Worm (Caenorhabditis elegans) whole organism, L1 larva: ENCODE data around the gene pygl-1.

Experiments
- C16A3.4 ChIP-seq: fragments of 150-350 bp; optimal IDR thresholded peaks from 2 replicates; lab custom pipeline; 2014; ENCODE audit warnings: missing biosample characterization, missing genetic modification characterization
- C34B4.2 ChIP-seq: sonication (generic microtip); optimal IDR thresholded peaks from 2 replicates; lab custom pipeline; 2017; ENCODE audit warnings: mild to moderate bottlenecking, missing genetic modification characterization, missing compliant biosample characterization
- Y116A8C.19 ChIP-seq: sonication (generic microtip); optimal IDR thresholded peaks from 2 replicates; lab custom pipeline; 2016; ENCODE audit warnings: missing compliant biosample characterization, missing genetic modification characterization, borderline replicate concordance
- aha-1 ChIP-seq: fragments of 150-350 bp; optimal IDR thresholded peaks from 2 replicates; lab custom pipeline; 2014; ENCODE audit warnings: missing biosample characterization, missing genetic modification characterization
- blmp-1 ChIP-seq: fragments of 150-350 bp; optimal IDR thresholded peaks from 2 replicates; lab custom pipeline; 2014; ENCODE audit warnings: missing biosample characterization, missing genetic modification characterization
- ceh-63 ChIP-seq: fragments of 200-800 bp; sonication (Bioruptor generic); optimal IDR thresholded peaks from 2 replicates; lab custom pipeline; 2018; ENCODE audit warnings: mild to moderate bottlenecking, missing genetic modification characterization, missing compliant biosample characterization
- ceh-88 ChIP-seq: fragments of 200-800 bp; sonication (Bioruptor generic); IDR thresholded peaks from 2 replicates; pipeline ENCODE4 v1.3.6; 2022; ENCODE audit warnings: missing genetic modification characterization, missing compliant biosample characterization
- ces-1 ChIP-seq: fragments of 150-350 bp; optimal IDR thresholded peaks from 2 replicates; lab custom pipeline; 2014; ENCODE audit warnings: missing biosample characterization, missing genetic modification reagents, missing genetic modification characterization
- elt-3 ChIP-seq, 6 experiments: fragments of 150-350 bp in 1 of 6; sonication (generic microtip); optimal IDR thresholded peaks; 2 replicates each; lab custom pipeline; 2017 to 2018; ENCODE audit warnings: missing biosample characterization in 6 of 6, missing genetic modification characterization in 6 of 6, inconsistent platforms in 1 of 6
- ets-5 ChIP-seq: fragments of 200-800 bp; sonication (Bioruptor generic); IDR thresholded peaks from 2 replicates; pipeline ENCODE4 v1.3.6; 2022; ENCODE audit warnings: missing genetic modification characterization, missing compliant biosample characterization
- fkh-10 ChIP-seq: sonication (generic microtip); optimal IDR thresholded peaks from 2 replicates; lab custom pipeline; 2017; ENCODE audit warnings: missing biosample characterization, missing genetic modification reagents, missing genetic modification characterization
- fos-1 ChIP-seq: fragments of 150-350 bp; optimal IDR thresholded peaks from 2 replicates; lab custom pipeline; 2014; ENCODE audit warnings: missing biosample characterization, missing genetic modification characterization
- grh-1 ChIP-seq: fragments of 200-800 bp; sonication (Bioruptor generic); IDR thresholded peaks from 2 replicates; pipeline ENCODE4 v1.3.6; 2022; ENCODE audit warnings: missing genetic modification reagents, missing genetic modification characterization, missing compliant biosample characterization
- hlh-4 ChIP-seq: sonication (generic microtip); optimal IDR thresholded peaks from 2 replicates; lab custom pipeline; 2016; ENCODE audit warnings: mild to moderate bottlenecking, missing genetic modification characterization, missing compliant biosample characterization
- hpl-2 ChIP-seq: fragments of 150-350 bp; optimal IDR thresholded peaks from 2 replicates; lab custom pipeline; 2014; ENCODE audit warnings: missing biosample characterization, missing genetic modification reagents, missing genetic modification characterization
- jun-1 ChIP-seq: fragments of 150-350 bp; optimal IDR thresholded peaks from 2 replicates; lab custom pipeline; 2014; ENCODE audit warnings: missing biosample characterization, missing genetic modification reagents, missing genetic modification characterization
- lin-13 ChIP-seq: fragments of 150-350 bp; optimal IDR thresholded peaks from 2 replicates; lab custom pipeline; 2014; ENCODE audit warnings: missing biosample characterization, missing genetic modification reagents, missing genetic modification characterization
- lin-14 ChIP-seq: fragments of 200-800 bp; sonication (Bioruptor generic); optimal IDR thresholded peaks from 2 replicates; lab custom pipeline; 2018; ENCODE audit warnings: mild to moderate bottlenecking, missing genetic modification characterization, moderate library complexity, missing compliant biosample characterization
- lir-3 ChIP-seq: sonication (generic microtip); optimal IDR thresholded peaks from 2 replicates; lab custom pipeline; 2016; ENCODE audit warnings: mild to moderate bottlenecking, missing genetic modification characterization, moderate library complexity, missing compliant biosample characterization; ENCODE audit not compliant: poor library complexity
- lsy-2 ChIP-seq, 2 experiments: fragments of 150-350 bp; optimal IDR thresholded peaks; 2 replicates each; lab custom pipeline; 2014; ENCODE audit warnings: missing biosample characterization in 2 of 2, missing genetic modification characterization in 2 of 2
- mab-9 ChIP-seq: fragments of 200-800 bp; sonication (Bioruptor generic); IDR thresholded peaks from 2 replicates; pipeline ENCODE4 v1.3.6; 2022; ENCODE audit warnings: missing genetic modification reagents, missing genetic modification characterization, missing compliant biosample characterization
- mdl-1 ChIP-seq, 2 experiments: fragments of 150-350 bp; optimal IDR thresholded peaks; 2 replicates each; lab custom pipeline; 2014 to 2017; ENCODE audit warnings: missing biosample characterization in 2 of 2, missing genetic modification characterization in 2 of 2, inconsistent platforms in 1 of 2
- mef-2 ChIP-seq: fragments of 150-350 bp; optimal IDR thresholded peaks from 2 replicates; lab custom pipeline; 2014; ENCODE audit warnings: missing biosample characterization, missing genetic modification characterization
- nhr-11 ChIP-seq: fragments of 150-350 bp; optimal IDR thresholded peaks from 2 replicates; lab custom pipeline; 2014; ENCODE audit warnings: missing biosample characterization, missing genetic modification characterization
- nhr-237 ChIP-seq: fragments of 150-350 bp; optimal IDR thresholded peaks from 2 replicates; lab custom pipeline; 2014; ENCODE audit warnings: missing biosample characterization, missing genetic modification characterization
- nhr-71 ChIP-seq: sonication (generic microtip); optimal IDR thresholded peaks from 2 replicates; lab custom pipeline; 2016; ENCODE audit warnings: mild to moderate bottlenecking, missing genetic modification characterization, moderate library complexity, missing compliant biosample characterization
- nhr-84 ChIP-seq: sonication (generic microtip); optimal IDR thresholded peaks from 2 replicates; lab custom pipeline; 2017; ENCODE audit warnings: missing biosample characterization, missing genetic modification characterization
- nhr-85 ChIP-seq: sonication (generic microtip); peaks from one replicate; lab custom pipeline; 2016; ENCODE audit warnings: missing genetic modification characterization, inconsistent platforms, missing compliant biosample characterization
- pag-3 ChIP-seq: sonication (generic microtip); optimal IDR thresholded peaks from 2 replicates; lab custom pipeline; 2017; ENCODE audit warnings: missing genetic modification characterization, mild to moderate bottlenecking, missing compliant biosample characterization, antibody characterized with exemption, borderline replicate concordance; ENCODE audit not compliant: insufficient read depth
- pax-3 ChIP-seq: fragments of 200-800 bp; sonication (Bioruptor generic); optimal IDR thresholded peaks from 2 replicates; lab custom pipeline; 2018; ENCODE audit warnings: mild to moderate bottlenecking, missing genetic modification characterization, moderate library complexity, missing compliant biosample characterization
- pqm-1 ChIP-seq: sonication (generic microtip); optimal IDR thresholded peaks from 3 replicates; lab custom pipeline; 2017; ENCODE audit warnings: missing biosample characterization, missing genetic modification characterization
- rnt-1 ChIP-seq: sonication (generic microtip); optimal IDR thresholded peaks from 2 replicates; lab custom pipeline; 2016; ENCODE audit warnings: mild to moderate bottlenecking, missing genetic modification characterization, moderate library complexity, missing compliant biosample characterization
- skn-1 ChIP-seq: fragments of 150-350 bp; optimal IDR thresholded peaks from 2 replicates; lab custom pipeline; 2014; ENCODE audit warnings: missing biosample characterization, missing genetic modification characterization
- snpc-4 ChIP-seq: fragments of 150-350 bp; optimal IDR thresholded peaks from 2 replicates; lab custom pipeline; 2014; ENCODE audit warnings: missing biosample characterization, missing genetic modification characterization
- snu-23 ChIP-seq: sonication (generic microtip); optimal IDR thresholded peaks from 2 replicates; lab custom pipeline; 2016; ENCODE audit warnings: missing genetic modification characterization, missing compliant biosample characterization
- swsn-7 ChIP-seq: sonication (generic microtip); optimal IDR thresholded peaks from 2 replicates; lab custom pipeline; 2016; ENCODE audit warnings: missing genetic modification characterization, missing compliant biosample characterization
- tlp-1 ChIP-seq: fragments of 150-350 bp; optimal IDR thresholded peaks from 2 replicates; lab custom pipeline; 2014; ENCODE audit warnings: missing biosample characterization, missing genetic modification characterization
- unc-130 ChIP-seq: fragments of 150-350 bp; optimal IDR thresholded peaks from 2 replicates; lab custom pipeline; 2017; ENCODE audit warnings: missing biosample characterization, missing genetic modification characterization, inconsistent platforms
- unc-30 ChIP-seq: sonication (generic microtip); optimal IDR thresholded peaks from 2 replicates; lab custom pipeline; 2017; ENCODE audit warnings: missing biosample characterization, missing genetic modification characterization
- unc-62 ChIP-seq: fragments of 150-350 bp; optimal IDR thresholded peaks from 2 replicates; lab custom pipeline; 2014; ENCODE audit warnings: missing biosample characterization, missing genetic modification reagents, missing genetic modification characterization
- unc-98 ChIP-seq: fragments of 200-800 bp; sonication (Bioruptor generic); IDR thresholded peaks from 2 replicates; pipeline ENCODE4 v1.3.6; 2022; ENCODE audit warnings: missing genetic modification characterization, missing compliant biosample characterization
- xbp-1 ChIP-seq: sonication (generic microtip); optimal IDR thresholded peaks from 2 replicates; lab custom pipeline; 2016; ENCODE audit warnings: missing genetic modification characterization, missing compliant biosample characterization
- zag-1 ChIP-seq: fragments of 150-350 bp; optimal IDR thresholded peaks from 2 replicates; lab custom pipeline; 2014; ENCODE audit warnings: missing biosample characterization, missing genetic modification characterization
- zip-4 ChIP-seq: fragments of 200-800 bp; sonication (Bioruptor generic); optimal IDR thresholded peaks from 2 replicates; lab custom pipeline; 2018; ENCODE audit warnings: mild to moderate bottlenecking, missing genetic modification characterization, moderate library complexity, missing compliant biosample characterization
- ztf-4 ChIP-seq: fragments of 150-350 bp; optimal IDR thresholded peaks from 2 replicates; lab custom pipeline; 2014; ENCODE audit warnings: missing biosample characterization, missing genetic modification characterization

The pygl-1 gene

DNA sequence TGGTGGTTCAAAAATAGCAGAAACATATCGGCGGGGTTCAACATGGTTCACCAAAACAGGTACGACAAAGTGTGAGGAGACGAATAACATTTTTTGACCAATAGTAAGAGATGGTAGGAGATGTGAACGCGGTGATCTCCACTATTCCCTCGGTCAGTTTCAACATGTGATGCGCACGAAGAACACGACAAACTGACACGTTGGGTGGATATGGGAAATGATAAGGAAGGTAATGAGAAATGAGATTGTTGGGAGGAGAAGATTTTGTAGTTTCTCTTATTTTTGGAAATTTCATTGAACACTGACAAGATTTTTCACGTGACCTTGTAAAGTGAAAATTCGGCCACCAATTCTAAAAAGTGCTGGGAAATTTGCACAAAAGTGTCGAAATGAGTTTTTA, 31.9 kb downstream of the pygl-1 start (continued):
- TF ChIP-seq pax-3 (tag; lab: Kevin White, UChicago) (no peak), unc-62 (GFP tag; lab: Kevin White, UChicago) (no peak), zag-1 (tag; lab: Kevin White, UChicago) (no peak), fkh-10 (GFP tag; lab: Kevin White, UChicago) (no peak), swsn-7 (tag; lab: Kevin White, UChicago) (no peak), mdl-1 (tag; optimal IDR thresholded peaks at IDR 0.05; lab: Kevin White, UChicago) (peak in 1 of 2 experiments; percentile 76), mab-9 (GFP tag; lab: Robert Waterston, UW) (no peak), mef-2 (tag; lab: Kevin White, UChicago) (no peak), zip-4 (GFP tag; lab: Kevin White, UChicago) (no peak), Y116A8C.19 (tag; lab: Kevin White, UChicago) (no peak), elt-3 (tag; optimal IDR thresholded peaks at IDR 0.05; lab: Kevin White, UChicago) (peak in 5 of 6 experiments; percentile 36 to 99 (median 89)), nhr-85 (tag; lab: Kevin White, UChicago) (peak; percentile 61), lsy-2 (tag; optimal IDR thresholded peaks at IDR 0.05; lab: Kevin White, UChicago) (peak in 1 of 2 experiments; percentile 49), hlh-4 (tag; lab: Kevin White, UChicago) (no peak), nhr-84 (tag; lab: Kevin White, UChicago) (no peak), nhr-71 (tag; lab: Kevin White, UChicago) (no peak), skn-1 (tag; lab: Kevin White, UChicago) (no peak), unc-98 (GFP tag; lab: Robert Waterston, UW) (no peak), grh-1 (GFP tag; lab: Robert Waterston, UW) (no peak), aha-1 (tag; lab: Kevin White, UChicago) (no peak), pag-3 (tag; lab: Kevin White, UChicago) (no peak), C34B4.2 (tag; lab: Kevin White, UChicago) (no peak), rnt-1 (tag; lab: Kevin White, UChicago) (no peak), hpl-2 (GFP tag; lab: Kevin White, UChicago) (no peak), unc-30 (tag; lab: Kevin White, UChicago) (no peak), ztf-4 (no peak), ceh-88 (no peak), lin-14 (GFP tag; lab: Kevin White, UChicago) (peak; percentile 56), ces-1 (GFP tag; lab: Kevin White, UChicago) (no peak), C16A3.4 (tag; lab: Kevin White, UChicago) (peak; percentile 40), fos-1 (tag; lab: Kevin White, UChicago) (no peak), ets-5 (GFP tag; lab: Robert Waterston, UW) (no peak), snpc-4 (tag; lab: Kevin White, UChicago) (no peak), xbp-1 (no peak), nhr-237 (tag; lab: Kevin White, UChicago) (no peak), lin-13 (GFP tag; lab: Kevin White, UChicago) (no peak), jun-1 (tag; lab: Kevin White, UChicago) (no peak), pqm-1 (tag; lab: Kevin White, UChicago) (no peak), ceh-63 (GFP tag; lab: Kevin White, UChicago) (no peak), unc-130 (tag; lab: Kevin White, UChicago) (peak; percentile 87), tlp-1 (tag; lab: Kevin White, UChicago) (no peak), snu-23 (GFP tag; lab: Kevin White, UChicago) (no peak), lir-3 (no peak), blmp-1 (peak; percentile 84), nhr-11 (tag; lab: Kevin White, UChicago) (no peak)
